Worm (Caenorhabditis elegans) whole organism, L4/young adult: ENCODE results near the gene F14D2.11.

Experiments used
- W03F9.2 ChIP-seq: fragments of 150-350 bp; optimal IDR thresholded peaks from 2 replicates; lab custom pipeline; 2014; ENCODE audit warnings: missing biosample characterization, missing genetic modification characterization
- dao-5 ChIP-seq: sonication (generic microtip); optimal IDR thresholded peaks from 2 replicates; lab custom pipeline; 2016; ENCODE audit warnings: missing genotype, missing genetic modification characterization, moderate library complexity, missing compliant biosample characterization
- him-1 ChIP-seq: sonication (generic microtip); optimal IDR thresholded peaks from 2 replicates; lab custom pipeline; 2016; ENCODE audit warnings: missing genotype, missing genetic modification reagents, missing genetic modification characterization, missing compliant biosample characterization

F14D2.11 gene

ce11 chrII:3358834-3359233 lies 16.9 kb upstream of the F14D2.11 start, which contains the start of the genes lido-14 and bath-27:
Gene lido-14 (plus strand): TSS chrII:3359134.
Gene bath-27 (plus strand): TSS chrII:3359139.
- TF ChIP-seq W03F9.2 (tag; lab: Kevin White, UChicago) (no peak), dao-5 (tag; lab: Kevin White, UChicago) (no peak), him-1 (tag; lab: Kevin White, UChicago) (no peak)

ce11 chrII:3349820-3350291 lies 8.0 kb upstream of the F14D2.11 start, which contains the start of gene F14D2.8:
Gene F14D2.8 (minus strand): TSS chrII:3349870.
- TF ChIP-seq dao-5 (tag; lab: Kevin White, UChicago): no peak
- TF ChIP-seq him-1 (tag; lab: Kevin White, UChicago): no peak
- TF ChIP-seq W03F9.2 (tag; lab: Kevin White, UChicago): no peak

ce11 chrII:3347940-3348610 lies 6.2 kb upstream of the F14D2.11 start, which contains the start of the genes F14D2.14 and bath-29:
Gene F14D2.14 (minus strand): TSS chrII:3347990.
Gene bath-29 (plus strand): TSS chrII:3348560.
- TF ChIP-seq him-1 (tag; lab: Kevin White, UChicago) (no peak), W03F9.2 (tag; lab: Kevin White, UChicago) (no peak), dao-5 (tag; lab: Kevin White, UChicago) (no peak)

ce11 chrII:3346328-3346780 lies 4.5 kb upstream of the F14D2.11 start, which contains the start of gene bath-30:
Gene bath-30 (minus strand): TSS chrII:3346378.
- TF ChIP-seq dao-5 (tag; lab: Kevin White, UChicago): no peak
- TF ChIP-seq him-1 (tag; lab: Kevin White, UChicago): no peak
- TF ChIP-seq W03F9.2 (tag; lab: Kevin White, UChicago): no peak

- TF ChIP-seq W03F9.2 (tag; lab: Kevin White, UChicago): no peak
- TF ChIP-seq him-1 (tag; lab: Kevin White, UChicago): no peak
- no peak for TF ChIP-seq dao-5 (tag; lab: Kevin White, UChicago)
Measured at ce11 chrII:3344917-3345316, 3.0 kb upstream of the F14D2.11 start, which contains the start of gene bath-28. Gene bath-28 (minus strand): TSS chrII:3344967.

- TF ChIP-seq him-1 (tag; lab: Kevin White, UChicago) (no peak), W03F9.2 (tag; lab: Kevin White, UChicago) (no peak), dao-5 (tag; lab: Kevin White, UChicago) (no peak)
Measured at ce11 chrII:3343714-3344113, 1.8 kb upstream of the F14D2.11 start, which contains the start of gene F14D2.15. Gene F14D2.15 (minus strand): TSS chrII:3343814.

ce11 chrII:3340818-3341217 lies 1.1 kb downstream of the F14D2.11 start:
- no peak for TF ChIP-seq W03F9.2 (tag; lab: Kevin White, UChicago)
- no peak for TF ChIP-seq dao-5 (tag; lab: Kevin White, UChicago)
- no peak for TF ChIP-seq him-1 (tag; lab: Kevin White, UChicago)

- no peak for TF ChIP-seq him-1 (tag; lab: Kevin White, UChicago)
- TF ChIP-seq dao-5 (tag; lab: Kevin White, UChicago): no peak
- TF ChIP-seq W03F9.2 (tag; lab: Kevin White, UChicago): no peak
Measured at ce11 chrII:3340251-3340650, 1.6 kb downstream of the F14D2.11 start, which contains the start of gene F14D2.5. Gene F14D2.5 (plus strand): TSS chrII:3340551.

ce11 chrII:3338556-3338955 lies 3.3 kb downstream of the F14D2.11 start, which contains the start of gene F14D2.7:
Gene F14D2.7 (minus strand): TSS chrII:3338656.
- TF ChIP-seq him-1 (tag; lab: Kevin White, UChicago): no peak
- no peak for TF ChIP-seq W03F9.2 (tag; lab: Kevin White, UChicago)
- no peak for TF ChIP-seq dao-5 (tag; lab: Kevin White, UChicago)

- TF ChIP-seq dao-5 (tag; lab: Kevin White, UChicago) (no peak), him-1 (tag; lab: Kevin White, UChicago) (no peak), W03F9.2 (tag; lab: Kevin White, UChicago) (no peak)
Measured at ce11 chrII:3337039-3337438, 4.8 kb downstream of the F14D2.11 start, which contains the start of gene F14D2.19. Gene F14D2.19 (minus strand): TSS chrII:3337139.

ce11 chrII:3332039-3332438 lies 9.8 kb downstream of the F14D2.11 start, which contains the start of gene irld-27:
Gene irld-27 (plus strand): TSS chrII:3332339.
- TF ChIP-seq W03F9.2 (tag; lab: Kevin White, UChicago): no peak
- no peak for TF ChIP-seq him-1 (tag; lab: Kevin White, UChicago)
- no peak for TF ChIP-seq dao-5 (tag; lab: Kevin White, UChicago)

ce11 chrII:3327104-3327503 lies 14.8 kb downstream of the F14D2.11 start, which contains the start of gene Y46D2A.3:
Gene Y46D2A.3 (minus strand): TSS chrII:3327204.
- TF ChIP-seq him-1 (tag; lab: Kevin White, UChicago) (no peak), W03F9.2 (tag; lab: Kevin White, UChicago) (no peak), dao-5 (tag; lab: Kevin White, UChicago) (no peak)

ce11 chrII:3323179-3323578 lies 18.7 kb downstream of the F14D2.11 start, which contains the start of gene Y46D2A.2:
Gene Y46D2A.2 (minus strand): TSS chrII:3323279.
- no peak for TF ChIP-seq dao-5 (tag; lab: Kevin White, UChicago)
- no peak for TF ChIP-seq W03F9.2 (tag; lab: Kevin White, UChicago)
- TF ChIP-seq him-1 (tag; lab: Kevin White, UChicago): no peak
